Fruit fly (Drosophila melanogaster) whole organism: Measurements from ENCODE around the gene pim.

Source experiments
- CG8478 ChIP-seq: fragments of >200 bp; optimal IDR thresholded peaks from 2 replicates; lab custom pipeline; 2018; ENCODE audit warnings: inconsistent platforms
- Dll ChIP-seq: fragments of >200 bp; optimal IDR thresholded peaks from 2 replicates; lab custom pipeline; 2017
- EcR ChIP-seq, 2 experiments: fragments of >200 bp; optimal IDR thresholded peaks; 2 replicates each; lab custom pipeline; 2017; ENCODE audit warnings: missing biosample characterization in 2 of 2, missing genetic modification characterization in 2 of 2, missing genetic modification reagents in 2 of 2
- pan ChIP-seq: fragments of >200 bp; optimal IDR thresholded peaks from 2 replicates; lab custom pipeline; 2017
- psq ChIP-seq: fragments of >200 bp; optimal IDR thresholded peaks from 2 replicates; lab custom pipeline; 2017
- usp ChIP-seq: fragments of >200 bp; optimal IDR thresholded peaks from 2 replicates; lab custom pipeline; 2017; ENCODE audit warnings: missing biosample characterization, missing genetic modification characterization, mixed read lengths

The pim gene

DNA sequence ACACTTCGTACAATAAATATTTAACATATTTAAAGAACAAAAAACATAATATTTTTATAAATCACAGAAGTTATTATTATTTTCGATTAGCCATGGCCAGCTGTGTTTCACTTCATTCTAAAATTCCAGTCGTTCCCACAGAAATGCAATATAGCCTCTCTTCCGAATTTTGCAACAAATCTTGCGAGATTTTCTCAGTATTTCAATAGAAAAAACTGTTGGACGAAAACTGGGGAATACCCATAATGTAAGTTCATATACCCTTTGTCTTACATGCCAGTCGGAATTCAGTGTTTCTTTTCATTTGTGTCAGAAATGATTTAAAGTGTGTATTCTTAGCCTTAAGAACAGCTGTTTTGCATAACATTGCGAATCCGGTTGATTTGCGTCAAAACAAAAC, 6.3 kb upstream of the pim start, which contains the start of the genes CtsL4 and ClpP:
CtsL4 (minus strand) TSS at position 90 of the 400 bp plus-strand sequence.
ClpP (plus strand) TSS at position 288 of the 400 bp plus-strand sequence.
- TF ChIP-seq psq (lab: Kevin White, UChicago) (no peak), CG8478 (lab: Kevin White, UChicago) (no peak), usp (GFP tag; lab: Kevin White, UChicago) (no peak), pan (no peak)

DNA sequence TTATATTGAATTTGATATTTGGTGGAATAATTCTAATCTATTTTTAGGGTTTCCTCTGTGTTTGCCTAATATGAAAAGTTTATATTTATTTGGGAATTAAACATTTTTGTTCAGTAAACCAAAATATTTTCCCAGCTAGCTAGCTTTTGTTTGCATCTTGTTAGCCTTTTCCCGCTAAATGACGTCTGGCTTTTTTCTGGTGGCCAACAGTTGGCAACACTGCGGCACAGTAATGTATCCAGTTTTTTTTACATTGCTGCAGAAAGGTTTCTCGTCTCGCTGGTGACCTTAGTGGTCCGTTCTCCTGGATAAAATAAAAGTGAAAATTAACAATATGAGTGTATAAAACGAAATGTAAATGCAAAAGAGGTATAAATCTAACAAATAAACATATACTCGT, 1.4 kb downstream of the pim start, which contains the start of gene lft:
lft (plus strand) TSS at position 243 of the 400 bp plus-strand sequence.
- TF ChIP-seq pan (no peak), psq (lab: Kevin White, UChicago) (no peak), CG8478 (lab: Kevin White, UChicago) (no peak), EcR (GFP tag; optimal IDR thresholded peaks at IDR 0.05; lab: Kevin White, UChicago) (no peak), Dll (lab: Kevin White, UChicago) (no peak), usp (GFP tag; lab: Kevin White, UChicago) (no peak)

DNA sequence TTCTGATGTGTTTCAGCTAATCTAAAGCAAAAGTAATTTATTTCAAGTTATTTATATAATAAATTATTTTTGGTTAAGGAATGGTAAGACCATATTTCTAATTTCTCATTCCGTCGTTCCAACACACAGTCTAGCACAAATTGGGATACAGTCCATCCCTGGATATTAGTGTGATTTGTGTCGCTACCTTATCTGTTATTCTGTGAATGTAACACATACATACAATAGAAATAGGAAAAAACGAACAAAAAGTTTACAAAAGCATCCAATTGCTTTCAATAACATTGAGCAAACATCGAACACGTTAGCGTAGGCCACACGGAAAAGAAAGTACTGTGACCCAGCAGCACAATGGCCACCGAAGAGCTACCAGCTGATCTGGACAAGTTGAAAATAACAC, 3.7 kb downstream of the pim start, which contains the start of gene CG5056:
CG5056 (plus strand) TSS at position 168 of the 400 bp plus-strand sequence.
- no peak for TF ChIP-seq psq (lab: Kevin White, UChicago)
- TF ChIP-seq CG8478 (lab: Kevin White, UChicago): no peak
- TF ChIP-seq pan: no peak
- no peak for TF ChIP-seq usp (GFP tag; lab: Kevin White, UChicago)
- no peak for TF ChIP-seq EcR (GFP tag; optimal IDR thresholded peaks at IDR 0.05; lab: Kevin White, UChicago)
- no peak for TF ChIP-seq Dll (lab: Kevin White, UChicago)

DNA sequence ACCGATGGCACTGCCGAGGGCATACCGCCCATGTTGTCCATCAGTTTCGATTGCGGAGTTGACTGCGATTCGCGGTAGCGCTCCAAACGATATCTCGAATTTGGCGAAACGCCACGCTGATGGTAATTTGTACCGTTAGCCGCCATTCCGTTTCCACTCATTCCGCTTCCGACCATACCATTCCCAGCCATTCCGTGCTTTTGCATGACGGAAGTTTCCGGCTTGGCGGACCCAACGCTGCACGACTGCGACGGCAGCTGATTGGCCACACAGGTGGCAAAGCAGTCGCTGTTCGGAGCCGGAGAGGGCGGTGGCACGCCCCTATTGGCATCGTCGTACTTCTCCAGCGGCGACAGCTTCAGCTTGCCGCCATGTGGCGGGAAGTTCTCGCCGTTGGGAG, 9.5 kb downstream of the pim start:
- TF ChIP-seq Dll (lab: Kevin White, UChicago): no peak
- no peak for TF ChIP-seq EcR (GFP tag; optimal IDR thresholded peaks at IDR 0.05; lab: Kevin White, UChicago)
- TF ChIP-seq pan: no peak
- TF ChIP-seq usp (GFP tag; lab: Kevin White, UChicago): no peak
- no peak for TF ChIP-seq CG8478 (lab: Kevin White, UChicago)
- no peak for TF ChIP-seq psq (lab: Kevin White, UChicago)

DNA sequence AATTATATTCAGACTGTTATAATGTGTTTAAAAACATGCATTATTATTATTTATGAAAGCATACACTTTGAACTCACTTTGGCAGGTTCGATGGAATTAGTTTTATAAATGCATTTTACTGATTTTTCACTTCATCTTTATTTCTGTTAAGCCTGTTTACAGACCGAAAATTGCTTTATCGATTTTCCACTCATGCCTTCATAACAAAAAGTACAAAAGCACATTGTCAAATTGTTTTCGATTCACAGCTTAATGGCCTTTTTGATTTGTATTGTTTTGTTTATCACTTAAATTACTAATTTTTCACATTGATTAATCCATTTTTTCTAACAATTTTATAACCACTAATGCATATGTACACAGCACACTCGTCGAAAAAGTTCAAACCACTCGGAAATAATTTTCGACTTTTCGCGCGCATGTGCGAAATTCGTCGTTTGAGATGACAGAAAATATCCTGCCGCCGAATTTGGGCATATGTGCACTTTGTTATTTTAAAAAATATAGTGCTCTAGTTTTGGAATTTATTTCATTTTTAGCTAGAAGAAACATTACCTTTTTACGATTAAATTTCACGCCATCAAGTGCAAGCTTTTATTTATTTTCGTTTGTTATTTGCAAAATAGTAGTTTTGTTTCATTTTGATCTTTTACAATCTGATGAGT, 10.9 kb downstream of the pim start, which contains the start of gene rho-5:
rho-5 (minus strand) TSS at position 296 of the 665 bp plus-strand sequence.
- no peak for TF ChIP-seq Dll (lab: Kevin White, UChicago)
- no peak for TF ChIP-seq EcR (GFP tag; optimal IDR thresholded peaks at IDR 0.05; lab: Kevin White, UChicago)
- no peak for TF ChIP-seq pan
- TF ChIP-seq CG8478 (lab: Kevin White, UChicago): no peak
- TF ChIP-seq psq (lab: Kevin White, UChicago): no peak
- TF ChIP-seq usp (GFP tag; lab: Kevin White, UChicago): no peak

DNA sequence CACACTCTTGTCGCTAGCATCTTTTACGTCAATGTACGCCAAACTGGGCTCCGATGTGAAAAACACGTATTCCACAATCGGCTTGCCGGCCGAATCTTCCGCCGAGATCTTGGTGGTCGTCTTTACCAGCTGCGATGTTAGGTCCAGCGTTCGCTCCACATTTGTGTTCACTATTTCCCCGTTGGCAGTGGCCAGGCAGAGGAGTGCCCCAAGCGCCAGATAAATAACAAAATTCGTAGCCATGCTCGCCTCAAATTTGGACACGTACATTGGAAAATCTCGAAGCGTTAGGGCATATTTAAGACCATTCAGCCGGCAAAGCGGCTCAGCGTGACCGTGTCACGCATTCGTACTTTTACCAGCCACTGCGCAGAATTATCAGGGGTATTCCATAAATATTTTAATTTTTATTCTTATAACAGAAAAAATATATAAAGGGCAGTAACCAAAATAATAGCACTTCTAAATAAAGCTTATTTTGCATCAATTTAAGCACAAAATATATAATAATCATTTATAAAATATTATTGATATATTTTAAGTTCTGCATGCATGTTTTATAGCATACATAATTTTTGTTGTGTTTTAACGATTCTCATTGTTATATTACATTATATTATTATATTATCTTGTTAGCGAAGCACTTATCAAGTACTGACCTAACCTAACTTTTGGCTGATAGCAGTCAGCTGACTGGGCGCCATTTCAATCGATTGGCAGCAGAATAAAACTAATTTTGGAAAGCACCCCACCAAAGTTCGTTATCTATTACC, 12.9 kb downstream of the pim start, which contains the start of the genes CG33303 and dpr19:
CG33303 (minus strand) TSS at position 294 of the 773 bp plus-strand sequence.
dpr19 (plus strand) TSS at position 705 of the 773 bp plus-strand sequence.
- no peak for TF ChIP-seq CG8478 (lab: Kevin White, UChicago)
- peak; percentile 21 for TF ChIP-seq pan

DNA sequence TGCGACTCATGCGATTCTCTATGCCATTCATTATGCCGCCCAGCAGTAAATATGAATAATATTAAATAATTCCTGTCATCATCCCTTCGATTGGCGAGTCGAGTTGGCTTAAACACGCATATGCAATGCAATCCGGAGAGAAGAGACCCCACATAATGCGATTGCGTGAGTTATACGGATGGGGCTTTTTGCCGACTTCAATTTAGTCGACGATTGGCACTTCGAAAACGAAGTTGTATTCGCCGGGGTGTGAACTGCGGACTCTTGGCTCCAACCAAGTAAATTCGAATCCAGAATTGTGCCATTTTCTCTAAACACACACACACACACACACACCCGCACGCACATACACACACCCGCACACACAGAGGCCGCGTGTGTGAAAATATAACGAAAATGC, 13.5 kb downstream of the pim start:
- TF ChIP-seq pan (peak; percentile 2), CG8478 (lab: Kevin White, UChicago) (no peak)

DNA sequence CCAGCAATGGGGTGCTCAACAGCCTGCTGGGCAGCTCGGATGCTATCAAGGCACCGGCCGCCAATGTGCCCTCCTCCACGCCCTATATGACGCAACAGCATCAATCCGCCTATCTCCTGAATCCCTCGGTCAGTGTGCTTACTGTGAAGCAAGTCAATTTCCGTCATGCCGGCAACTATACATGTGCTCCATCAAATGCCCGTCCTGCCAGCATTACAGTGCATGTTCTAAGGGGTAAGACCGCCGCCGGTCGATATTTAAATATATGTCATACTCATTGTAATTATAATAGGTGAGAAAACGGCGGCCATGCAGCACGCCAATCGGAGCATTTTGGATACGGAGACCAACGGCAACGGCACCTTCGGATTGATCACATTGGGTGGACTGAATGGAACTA, 15.8 kb downstream of the pim start:
- TF ChIP-seq pan (no peak), psq (lab: Kevin White, UChicago) (no peak), CG8478 (lab: Kevin White, UChicago) (no peak), usp (GFP tag; lab: Kevin White, UChicago) (no peak), Dll (lab: Kevin White, UChicago) (no peak), EcR (GFP tag; optimal IDR thresholded peaks at IDR 0.05; lab: Kevin White, UChicago) (no peak)

DNA sequence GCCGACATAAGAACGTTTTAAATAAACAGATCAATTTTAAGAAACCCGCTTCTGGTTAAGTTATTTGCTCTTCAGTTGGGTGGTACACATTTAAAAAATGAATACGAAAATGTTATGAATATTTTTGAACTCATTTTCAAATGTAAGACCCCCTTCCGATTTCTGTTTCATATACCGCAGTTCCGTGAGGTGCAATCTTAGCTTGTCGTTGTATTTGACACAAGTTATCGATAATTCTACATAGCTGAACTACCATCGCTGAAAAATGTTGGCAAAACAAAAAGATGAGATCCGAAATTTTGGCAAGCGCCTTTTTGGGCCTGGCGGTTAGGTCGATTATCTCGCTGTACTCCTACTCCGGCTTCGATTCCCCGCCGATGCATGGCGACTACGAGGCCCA, 17.1 kb downstream of the pim start, which contains the start of gene gny:
gny (plus strand) TSS at position 239 of the 400 bp plus-strand sequence.
- TF ChIP-seq psq (lab: Kevin White, UChicago) (no peak), pan (no peak), Dll (lab: Kevin White, UChicago) (no peak), EcR (GFP tag; optimal IDR thresholded peaks at IDR 0.05; lab: Kevin White, UChicago) (no peak), CG8478 (lab: Kevin White, UChicago) (no peak), usp (GFP tag; lab: Kevin White, UChicago) (no peak)

DNA sequence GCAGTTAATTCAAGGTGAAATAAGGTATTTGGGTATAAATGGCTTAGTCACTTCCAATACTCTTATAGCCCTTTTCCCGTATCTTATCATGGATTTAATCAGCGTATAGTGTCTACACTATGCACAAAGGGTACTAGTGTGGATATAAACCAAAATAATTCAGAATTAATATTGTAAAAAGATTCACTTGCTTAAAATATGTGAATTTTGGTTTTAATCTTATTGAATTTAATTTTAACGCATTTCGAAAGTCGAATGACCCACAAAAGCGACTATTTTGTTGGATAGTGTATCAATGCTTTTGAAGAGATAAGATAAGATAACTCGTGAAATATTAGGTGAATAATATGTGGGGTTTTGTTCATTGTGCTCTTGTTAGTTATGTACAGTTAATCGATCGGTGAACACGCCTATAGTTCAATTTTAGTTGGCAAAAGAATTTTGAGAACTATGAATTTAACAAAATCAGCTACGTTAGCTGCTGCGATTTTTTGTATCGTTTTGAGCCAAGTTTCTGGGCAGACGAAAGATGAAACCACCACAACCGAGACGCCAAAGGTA, 19.2 kb downstream of the pim start, which contains the start of gene CG5096:
CG5096 (plus strand) TSS at position 374 of the 561 bp plus-strand sequence.
- TF ChIP-seq pan: no peak
- no peak for TF ChIP-seq CG8478 (lab: Kevin White, UChicago)
- no peak for TF ChIP-seq psq (lab: Kevin White, UChicago)
- no peak for TF ChIP-seq usp (GFP tag; lab: Kevin White, UChicago)
- no peak for TF ChIP-seq Dll (lab: Kevin White, UChicago)
- TF ChIP-seq EcR (GFP tag; optimal IDR thresholded peaks at IDR 0.05; lab: Kevin White, UChicago): no peak

DNA sequence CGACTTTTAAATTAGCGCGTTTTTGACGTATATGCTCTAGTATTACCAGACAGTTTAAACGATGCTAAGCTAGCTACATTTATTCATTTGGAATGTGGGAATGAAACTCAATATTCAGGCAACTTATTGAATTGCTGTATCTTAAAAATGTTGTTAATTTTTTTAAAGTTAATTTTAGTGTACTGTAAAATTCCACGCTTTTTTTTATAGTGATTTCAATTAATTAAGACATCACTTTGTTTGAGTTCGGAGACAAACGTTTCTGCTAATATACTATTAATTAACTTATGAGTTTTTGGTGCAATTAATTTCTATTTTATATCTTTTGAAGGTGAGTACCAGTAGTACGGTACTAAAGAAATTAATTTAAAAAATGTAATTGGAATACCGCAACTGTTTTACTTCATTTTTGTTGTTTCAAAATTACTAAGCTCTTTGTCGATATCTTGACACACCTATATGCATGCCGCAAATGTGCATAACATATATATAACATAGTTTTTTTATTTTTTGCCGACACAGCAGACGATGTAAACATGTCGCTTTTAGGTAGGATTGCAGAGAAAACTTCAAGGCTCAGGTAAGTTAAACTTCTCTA, 23.5 kb downstream of the pim start, which contains the start of the genes Cdk1 and mRpS7:
Cdk1 (minus strand) TSS at position 55 of the 598 bp plus-strand sequence.
mRpS7 (plus strand) TSS at position 455 of the 598 bp plus-strand sequence.
- TF ChIP-seq usp (GFP tag; lab: Kevin White, UChicago): no peak
- TF ChIP-seq EcR (GFP tag; optimal IDR thresholded peaks at IDR 0.05; lab: Kevin White, UChicago): no peak
- no peak for TF ChIP-seq psq (lab: Kevin White, UChicago)
- no peak for TF ChIP-seq CG8478 (lab: Kevin White, UChicago)
- no peak for TF ChIP-seq Dll (lab: Kevin White, UChicago)
- no peak for TF ChIP-seq pan
